Worm (Caenorhabditis elegans) whole organism, early embryonic: Measurements from ENCODE around the gene K09F6.3.

ENCODE experiments used
- B0310.2 ChIP-seq: sonication (generic microtip); optimal IDR thresholded peaks from 2 replicates; lab custom pipeline; 2016; ENCODE audit warnings: mild to moderate bottlenecking, missing genetic modification characterization, missing compliant biosample characterization
- F13C5.2 ChIP-seq: sonication (generic microtip); optimal IDR thresholded peaks from 2 replicates; lab custom pipeline; 2017; ENCODE audit warnings: mild to moderate bottlenecking, missing genetic modification characterization, inconsistent platforms, missing compliant biosample characterization
- ama-1 ChIP-seq: fragments of 150-350 bp; optimal IDR thresholded peaks from 2 replicates; lab custom pipeline; 2014
- ceh-36 ChIP-seq: sonication (generic microtip); optimal IDR thresholded peaks from 2 replicates; lab custom pipeline; 2016; ENCODE audit warnings: missing genetic modification characterization, inconsistent platforms, missing compliant biosample characterization
- flt-1 ChIP-seq: fragments of 200-800 bp; sonication (Bioruptor generic); IDR thresholded peaks from 2 replicates; pipeline ENCODE4 v1.3.6; 2022; ENCODE audit warnings: missing genetic modification characterization, missing compliant biosample characterization
- hmg-4 ChIP-seq: fragments of 200-800 bp; sonication (Bioruptor generic); optimal IDR thresholded peaks from 2 replicates; lab custom pipeline; 2018; ENCODE audit warnings: mild to moderate bottlenecking, missing genetic modification characterization, missing compliant biosample characterization
- hnd-1 ChIP-seq: sonication (generic microtip); optimal IDR thresholded peaks from 2 replicates; lab custom pipeline; 2016; ENCODE audit warnings: missing genetic modification characterization, missing compliant biosample characterization
- pes-1 ChIP-seq: fragments of 200-800 bp; sonication (Bioruptor generic); IDR thresholded peaks from 2 replicates; pipeline ENCODE4 v1.3.6; 2022; ENCODE audit warnings: missing genetic modification reagents, missing genetic modification characterization, missing compliant biosample characterization
- tra-4 ChIP-seq: sonication (generic microtip); optimal IDR thresholded peaks from 2 replicates; lab custom pipeline; 2017; ENCODE audit warnings: missing genetic modification characterization, missing compliant biosample characterization

ce11 chrII:2305507-2305906, 50.5 kb downstream of the K09F6.3 start:
- TF ChIP-seq hnd-1 (tag; lab: Kevin White, UChicago), result no peak
- no peak for TF ChIP-seq tra-4 (tag; lab: Kevin White, UChicago)
- no peak for TF ChIP-seq pes-1 (GFP tag; lab: Robert Waterston, UW)
- no peak for TF ChIP-seq ama-1
- TF ChIP-seq flt-1 (GFP tag; lab: Robert Waterston, UW), result no peak
- no peak for TF ChIP-seq B0310.2
- no peak for TF ChIP-seq F13C5.2 (tag; lab: Kevin White, UChicago)
- no peak for TF ChIP-seq hmg-4
- TF ChIP-seq ceh-36 (tag; lab: Kevin White, UChicago), result no peak
